Fruit fly (Drosophila melanogaster) whole organism, embryonic: Measurements from ENCODE around the gene tai.

Experiments used
- Blimp-1 ChIP-seq: fragments of 200-800 bp; sonication (Bioruptor generic); optimal IDR thresholded peaks from 3 replicates; lab custom pipeline; 2018; ENCODE audit warnings: missing biosample characterization, missing genetic modification characterization, mild to moderate bottlenecking, moderate library complexity, missing genetic modification reagents
- CG11696 ChIP-seq: fragments of 200-800 bp; sonication (Bioruptor generic); IDR thresholded peaks from 2 replicates; pipeline ENCODE4 v1.3.6; 2022; ENCODE audit warnings: missing biosample characterization, missing genetic modification characterization
- CG11723 ChIP-seq: fragments of 200-800 bp; sonication (Bioruptor generic); optimal IDR thresholded peaks from 2 replicates; lab custom pipeline; 2017; ENCODE audit warnings: missing biosample characterization, mild to moderate bottlenecking, missing genetic modification characterization
- CG12391 ChIP-seq: fragments of 200-800 bp; sonication (Bioruptor generic); optimal IDR thresholded peaks from 3 replicates; lab custom pipeline; 2018; ENCODE audit warnings: missing biosample characterization, mild to moderate bottlenecking, missing genetic modification characterization, moderate library complexity
- CG14667 ChIP-seq: fragments of 200-800 bp; sonication (Bioruptor generic); IDR thresholded peaks from 2 replicates; pipeline ENCODE4 v1.3.6; 2022; ENCODE audit warnings: missing biosample characterization, missing genetic modification characterization
- CG15601 ChIP-seq: fragments of 200-800 bp; sonication (Bioruptor generic); optimal IDR thresholded peaks from 3 replicates; lab custom pipeline; 2019; ENCODE audit warnings: missing biosample characterization, mild to moderate bottlenecking, missing genetic modification characterization, moderate library complexity
- CG17186 ChIP-seq: fragments of 200-800 bp; sonication (Bioruptor generic); optimal IDR thresholded peaks from 3 replicates; lab custom pipeline; 2017; ENCODE audit warnings: missing biosample characterization, missing genetic modification reagents, missing genetic modification characterization
- CG17829 ChIP-seq: fragments of 200-800 bp; optimal IDR thresholded peaks from 2 replicates; lab custom pipeline; 2019; ENCODE audit warnings: missing biosample characterization, mild to moderate bottlenecking, missing genetic modification characterization, moderate library complexity
- CG18619 ChIP-seq: fragments of 200-800 bp; sonication (Bioruptor generic); optimal IDR thresholded peaks from 3 replicates; lab custom pipeline; 2017; ENCODE audit warnings: missing biosample characterization, mild to moderate bottlenecking, missing genetic modification characterization
- CG2678 ChIP-seq: fragments of 200-800 bp; sonication (Bioruptor generic); optimal IDR thresholded peaks from 3 replicates; lab custom pipeline; 2019; ENCODE audit warnings: missing biosample characterization, mild to moderate bottlenecking, missing genetic modification characterization, moderate library complexity
- CG2875 ChIP-seq: fragments of 200-800 bp; sonication (Bioruptor generic); optimal IDR thresholded peaks from 2 replicates; lab custom pipeline; 2017; ENCODE audit warnings: missing biosample characterization, mild to moderate bottlenecking, missing genetic modification characterization, missing genetic modification reagents
- CG2889 ChIP-seq: fragments of 200-800 bp; sonication (Bioruptor generic); IDR thresholded peaks from 3 replicates; pipeline ENCODE4 v1.3.6; 2022; ENCODE audit warnings: missing biosample characterization, missing genetic modification characterization
- CG30431 ChIP-seq: fragments of 200-800 bp; sonication (Bioruptor generic); optimal IDR thresholded peaks from 2 replicates; lab custom pipeline; 2017; ENCODE audit warnings: missing biosample characterization, missing genetic modification characterization
- CG3065 ChIP-seq: fragments of 200-800 bp; sonication (Bioruptor generic); optimal IDR thresholded peaks from 2 replicates; lab custom pipeline; 2016; ENCODE audit warnings: missing biosample characterization, missing genetic modification characterization
- CG3847 ChIP-seq: fragments of 200-800 bp; sonication (Bioruptor generic); IDR thresholded peaks from 2 replicates; pipeline ENCODE4 v1.3.6; 2022; ENCODE audit warnings: missing biosample characterization, missing genetic modification characterization
- CG6813 ChIP-seq: fragments of 200-800 bp; sonication (Bioruptor generic); optimal IDR thresholded peaks from 2 replicates; lab custom pipeline; 2017; ENCODE audit warnings: missing biosample characterization, missing genetic modification characterization, mild to moderate bottlenecking, moderate library complexity, missing genetic modification reagents
- CG7556 ChIP-seq: fragments of 200-800 bp; sonication (Bioruptor generic); optimal IDR thresholded peaks from 2 replicates; lab custom pipeline; 2017; ENCODE audit warnings: missing biosample characterization, mild to moderate bottlenecking, missing genetic modification characterization
- D19A ChIP-seq: fragments of 200-800 bp; optimal IDR thresholded peaks from 3 replicates; lab custom pipeline; 2019; ENCODE audit warnings: missing biosample characterization, mild to moderate bottlenecking, missing genetic modification characterization, moderate library complexity
- D19B ChIP-seq: fragments of 200-800 bp; sonication (Bioruptor generic); optimal IDR thresholded peaks from 2 replicates; lab custom pipeline; 2017; ENCODE audit warnings: missing biosample characterization, mild to moderate bottlenecking, missing genetic modification characterization
- E2f1 ChIP-seq: fragments of 200-800 bp; sonication (Bioruptor generic); IDR thresholded peaks from 2 replicates; pipeline ENCODE4 v1.3.6; 2022; ENCODE audit warnings: missing biosample characterization, missing genetic modification characterization
- Eip74EF ChIP-seq, 2 experiments: fragments of 200-800 bp in 1 of 2; fragments of >200 bp in 1 of 2; sonication (Bioruptor generic) in 1 of 2; optimal IDR thresholded peaks; 2 replicates each; lab custom pipeline; 2017 to 2019; ENCODE audit warnings: missing biosample characterization in 2 of 2, missing genetic modification characterization in 2 of 2, mild to moderate bottlenecking in 1 of 2, moderate library complexity in 1 of 2
- HLH3B ChIP-seq: fragments of 200-800 bp; sonication (Bioruptor generic); IDR thresholded peaks from 2 replicates; pipeline ENCODE4 v1.3.6; 2022; ENCODE audit warnings: missing biosample characterization, missing genetic modification characterization
- Hr51 ChIP-seq, 2 experiments: fragments of 200-800 bp; sonication (Bioruptor generic); optimal IDR thresholded peaks; 2 replicates in 1 of 2; 3 replicates in 1 of 2; lab custom pipeline; 2016 to 2018; ENCODE audit warnings: missing biosample characterization in 2 of 2, missing genetic modification characterization in 2 of 2, mild to moderate bottlenecking in 1 of 2, moderate library complexity in 1 of 2
- Mrtf ChIP-seq: fragments of 200-800 bp; sonication (Bioruptor generic); IDR thresholded peaks from 3 replicates; pipeline ENCODE4 v1.3.6; 2022; ENCODE audit warnings: missing biosample characterization, missing genetic modification characterization
- Oaz ChIP-seq: fragments of 200-800 bp; sonication (Bioruptor generic); IDR thresholded peaks from 2 replicates; pipeline ENCODE4 v1.3.6; 2022; ENCODE audit warnings: missing biosample characterization, missing genetic modification characterization
- Sox100B ChIP-seq: fragments of 200-800 bp; sonication (Bioruptor generic); optimal IDR thresholded peaks from 3 replicates; lab custom pipeline; 2018; ENCODE audit warnings: missing biosample characterization, mild to moderate bottlenecking, missing genetic modification characterization
- Spps ChIP-seq: fragments of 200-800 bp; sonication (Bioruptor generic); optimal IDR thresholded peaks from 2 replicates; lab custom pipeline; 2018; ENCODE audit warnings: missing biosample characterization, mild to moderate bottlenecking, missing genetic modification characterization
- ara ChIP-seq: fragments of 200-800 bp; sonication (Bioruptor generic); IDR thresholded peaks from 2 replicates; pipeline ENCODE4 v1.3.6; 2022; ENCODE audit warnings: missing biosample characterization, missing genetic modification characterization
- az2 ChIP-seq: fragments of 200-800 bp; sonication (Bioruptor generic); optimal IDR thresholded peaks from 3 replicates; lab custom pipeline; 2016; ENCODE audit warnings: missing biosample characterization, missing genetic modification characterization
- bab2 ChIP-seq: fragments of 200-800 bp; sonication (Bioruptor generic); optimal IDR thresholded peaks from 2 replicates; lab custom pipeline; 2016; ENCODE audit warnings: missing biosample characterization, missing genetic modification characterization
- bcd ChIP-seq: fragments of 200-800 bp; sonication (Bioruptor generic); optimal IDR thresholded peaks from 2 replicates; lab custom pipeline; 2017; ENCODE audit warnings: missing biosample characterization, mild to moderate bottlenecking, missing genetic modification characterization
- chn ChIP-seq: fragments of 200-800 bp; sonication (Bioruptor generic); optimal IDR thresholded peaks from 2 replicates; lab custom pipeline; 2016; ENCODE audit warnings: missing biosample characterization, missing genetic modification characterization
- dmrt99B ChIP-seq: fragments of 200-800 bp; sonication (Bioruptor generic); optimal IDR thresholded peaks from 2 replicates; lab custom pipeline; 2018; ENCODE audit warnings: missing biosample characterization, mild to moderate bottlenecking, missing genetic modification characterization, moderate library complexity
- dysf ChIP-seq: fragments of 200-800 bp; sonication (Bioruptor generic); IDR thresholded peaks from 3 replicates; pipeline ENCODE4 v1.3.6; 2022; ENCODE audit warnings: missing biosample characterization, missing genetic modification characterization
- ewg ChIP-seq: fragments of 200-800 bp; sonication (Bioruptor generic); optimal IDR thresholded peaks from 3 replicates; lab custom pipeline; 2017; ENCODE audit warnings: mild to moderate bottlenecking, missing biosample characterization, missing genetic modification reagents, missing genetic modification characterization
- gem ChIP-seq: fragments of 200-800 bp; sonication (Bioruptor generic); optimal IDR thresholded peaks from 2 replicates; lab custom pipeline; 2019; ENCODE audit warnings: missing biosample characterization, mild to moderate bottlenecking, missing genetic modification characterization, moderate library complexity
- gsb-n ChIP-seq: fragments of 200-800 bp; sonication (Bioruptor generic); optimal IDR thresholded peaks from 3 replicates; lab custom pipeline; 2018; ENCODE audit warnings: missing biosample characterization, mild to moderate bottlenecking, missing genetic modification characterization
- nau ChIP-seq: fragments of 200-800 bp; sonication (Bioruptor generic); optimal IDR thresholded peaks from 3 replicates; lab custom pipeline; 2017; ENCODE audit warnings: missing biosample characterization, mild to moderate bottlenecking, missing genetic modification characterization, missing genetic modification reagents
- oc ChIP-seq: fragments of 200-800 bp; sonication (Bioruptor generic); optimal IDR thresholded peaks from 2 replicates; lab custom pipeline; 2018; ENCODE audit warnings: missing biosample characterization, mild to moderate bottlenecking, missing genetic modification characterization, moderate library complexity
- org-1 ChIP-seq: fragments of 200-800 bp; sonication (Bioruptor generic); optimal IDR thresholded peaks from 2 replicates; lab custom pipeline; 2017; ENCODE audit warnings: missing biosample characterization, missing genetic modification characterization
- prd ChIP-seq, 3 experiments: fragments of >200 bp in 2 of 3; fragments of 200-800 bp in 1 of 3; sonication (Bioruptor generic) in 1 of 3; optimal IDR thresholded peaks in 2 of 3; IDR thresholded peaks in 1 of 3; 2 replicates in 2 of 3; 3 replicates in 1 of 3; pipeline versions ENCODE4 v1.3.6 to Lab custom; 2017 to 2022; ENCODE audit warnings: missing biosample characterization in 1 of 3, missing genetic modification characterization in 1 of 3
- sc ChIP-seq, 3 experiments: fragments of >200 bp in 2 of 3; fragments of 200-800 bp in 1 of 3; sonication (Bioruptor generic) in 1 of 3; optimal IDR thresholded peaks; 2 replicates in 2 of 3; 3 replicates in 1 of 3; lab custom pipeline; 2017; ENCODE audit warnings: mild to moderate bottlenecking in 1 of 3, missing biosample characterization in 1 of 3, missing genetic modification characterization in 1 of 3, missing genetic modification reagents in 1 of 3
- slbo ChIP-seq: fragments of 200-800 bp; sonication (Bioruptor generic); IDR thresholded peaks from 2 replicates; pipeline ENCODE4 v1.3.6; 2022; ENCODE audit warnings: missing biosample characterization, missing genetic modification characterization
- tgo ChIP-seq: fragments of 200-800 bp; sonication (Bioruptor generic); IDR thresholded peaks from 3 replicates; pipeline ENCODE4 v1.3.6; 2022; ENCODE audit warnings: missing biosample characterization, missing genetic modification characterization
- tio ChIP-seq: fragments of 200-800 bp; sonication (Bioruptor generic); optimal IDR thresholded peaks from 2 replicates; lab custom pipeline; 2017; ENCODE audit warnings: missing biosample characterization, missing genetic modification characterization, inconsistent platforms
- twi ChIP-seq: fragments of 200-800 bp; optimal IDR thresholded peaks from 2 replicates; lab custom pipeline; 2019; ENCODE audit warnings: missing biosample characterization, mild to moderate bottlenecking, missing genetic modification characterization, moderate library complexity
- zen ChIP-seq: fragments of 200-800 bp; sonication (Bioruptor generic); optimal IDR thresholded peaks from 3 replicates; lab custom pipeline; 2018; ENCODE audit warnings: missing biosample characterization, mild to moderate bottlenecking, missing genetic modification characterization, moderate library complexity
- zfh1 ChIP-seq: fragments of 200-800 bp; sonication (Bioruptor generic); IDR thresholded peaks from 3 replicates; pipeline ENCODE4 v1.3.6; 2022; ENCODE audit warnings: missing biosample characterization, missing genetic modification characterization

The tai gene

dm6 chr2L:9207133-9207532, 40.6 kb downstream of the tai start (continued):
- no peak for TF ChIP-seq bab2 (GFP tag; lab: Kevin White, UChicago)
- peak; percentile 8 for TF ChIP-seq CG11723 (GFP tag; lab: Kevin White, UChicago)
- peak in 1 of 2 experiments; percentile 37 for TF ChIP-seq Eip74EF (GFP tag; optimal IDR thresholded peaks at IDR 0.05; lab: Kevin White, UChicago)
- peak; percentile 64 for TF ChIP-seq Blimp-1 (GFP tag; lab: Kevin White, UChicago)
- peak; percentile 12 for TF ChIP-seq CG7556 (GFP tag; lab: Kevin White, UChicago)
- peak; percentile 29 for TF ChIP-seq CG17829 (tag; lab: Kevin White, UChicago)
- TF ChIP-seq prd (optimal IDR thresholded peaks at IDR 0.05; lab: Kevin White, UChicago), result no peak
- peak; percentile 46; the same call in 1 of the 3 replicates for TF ChIP-seq prd (GFP tag; IDR thresholded peaks at IDR 0.05; lab: Robert Waterston, UW)
- peak in 1 of 2 experiments; percentile 82 for TF ChIP-seq Hr51 (GFP tag; optimal IDR thresholded peaks at IDR 0.05; lab: Kevin White, UChicago)
- TF ChIP-seq ewg (GFP tag; lab: Kevin White, UChicago), result peak; percentile 33
- peak; percentile 59; the same call in 1 of the 2 replicates for TF ChIP-seq HLH3B (GFP tag; lab: Robert Waterston, UW)
- TF ChIP-seq oc (tag; lab: Kevin White, UChicago), result peak; percentile 3
- TF ChIP-seq tgo (GFP tag; lab: Robert Waterston, UW), result peak; percentile 25; the same call in 1 of the 3 replicates
- peak; percentile 27 for TF ChIP-seq nau (GFP tag; lab: Kevin White, UChicago)
- peak; percentile 77 for TF ChIP-seq gem (tag; lab: Kevin White, UChicago)
- TF ChIP-seq D19A, result peak; percentile 33
- TF ChIP-seq sc (optimal IDR thresholded peaks at IDR 0.05; lab: Kevin White, UChicago), result no peak
- TF ChIP-seq sc (GFP tag; optimal IDR thresholded peaks at IDR 0.05; lab: Kevin White, UChicago), result peak; percentile 56
- no peak for TF ChIP-seq zen (tag; lab: Kevin White, UChicago)
- peak; percentile 58 for TF ChIP-seq CG15601 (tag; lab: Kevin White, UChicago)
- peak; percentile 42 for TF ChIP-seq gsb-n
- TF ChIP-seq twi (tag; lab: Kevin White, UChicago), result no peak
- TF ChIP-seq CG12391 (tag; lab: Kevin White, UChicago), result peak; percentile 57
- no peak for TF ChIP-seq CG6813 (GFP tag; lab: Kevin White, UChicago)
- peak; percentile 15; the same call in 1 of the 2 replicates for TF ChIP-seq CG14667
- peak; percentile 20 for TF ChIP-seq tio (GFP tag; lab: Kevin White, UChicago)
- peak; percentile 9; the same call in 1 of the 2 replicates for TF ChIP-seq slbo (GFP tag; lab: Robert Waterston, UW)
- 0 out of 2 replicates have a peak, but pooled peaks have one; percentile 26 for TF ChIP-seq E2f1
- no peak for TF ChIP-seq CG3065 (GFP tag; lab: Kevin White, UChicago)
- TF ChIP-seq CG17186 (GFP tag; lab: Kevin White, UChicago), result no peak
- no peak for TF ChIP-seq CG2889 (GFP tag; lab: Robert Waterston, UW)
- peak; percentile 62; the same call in 1 of the 2 replicates for TF ChIP-seq ara (GFP tag; lab: Robert Waterston, UW)
- TF ChIP-seq zfh1 (GFP tag; lab: Robert Waterston, UW), result 0 out of 3 replicates have a peak, but pooled peaks have one; percentile 26
- peak; percentile 45 for TF ChIP-seq bcd (GFP tag; lab: Kevin White, UChicago)
- TF ChIP-seq org-1, result peak; percentile 15
- peak; percentile 4 for TF ChIP-seq CG18619 (GFP tag; lab: Kevin White, UChicago)
- peak; percentile 7 for TF ChIP-seq CG30431 (GFP tag; lab: Kevin White, UChicago)
- TF ChIP-seq Spps (tag; lab: Kevin White, UChicago), result peak; percentile 32
- peak; percentile 38; the same call in 1 of the 3 replicates for TF ChIP-seq dysf
- TF ChIP-seq CG3847, result no peak
- peak; percentile 71 for TF ChIP-seq Sox100B (GFP tag; lab: Kevin White, UChicago)
- no peak for TF ChIP-seq chn
- 0 out of 3 replicates have a peak, but pooled peaks have one; percentile 15 for TF ChIP-seq Mrtf (GFP tag; lab: Robert Waterston, UW)
- 0 out of 2 replicates have a peak, but pooled peaks have one; percentile 20 for TF ChIP-seq Oaz (GFP tag; lab: Robert Waterston, UW)
- TF ChIP-seq CG2875 (GFP tag; lab: Kevin White, UChicago), result peak; percentile 58
- peak; percentile 82 for TF ChIP-seq dmrt99B
- peak; percentile 30 for TF ChIP-seq az2 (GFP tag; lab: Kevin White, UChicago)
- TF ChIP-seq CG2678 (tag; lab: Kevin White, UChicago), result peak; percentile 70
- TF ChIP-seq D19B, result no peak
- TF ChIP-seq CG11696, result no peak
